Worm (Caenorhabditis elegans) whole organism, L2 larva: ENCODE data around the gene F46G11.2.

Experiments
- C34F6.9 ChIP-seq: fragments of 150-350 bp; optimal IDR thresholded peaks from 2 replicates; lab custom pipeline; 2014; ENCODE audit warnings: missing biosample characterization, missing genetic modification characterization
- F13H6.1 ChIP-seq: sonication (generic microtip); optimal IDR thresholded peaks from 2 replicates; lab custom pipeline; 2016; ENCODE audit warnings: missing genetic modification characterization, missing compliant biosample characterization
- R02D3.7 ChIP-seq: fragments of 150-350 bp; optimal IDR thresholded peaks from 2 replicates; lab custom pipeline; 2014; ENCODE audit warnings: missing biosample characterization, missing genetic modification characterization
- Y55F3AM.14 ChIP-seq: fragments of 200-800 bp; sonication (Bioruptor generic); optimal IDR thresholded peaks from 2 replicates; lab custom pipeline; 2018; ENCODE audit warnings: mild to moderate bottlenecking, missing genetic modification characterization, missing compliant biosample characterization
- ZK546.5 ChIP-seq: sonication (generic microtip); optimal IDR thresholded peaks from 2 replicates; lab custom pipeline; 2017; ENCODE audit warnings: missing biosample characterization, missing genetic modification characterization
- alr-1 ChIP-seq: fragments of 150-350 bp; optimal IDR thresholded peaks from 2 replicates; lab custom pipeline; 2014; ENCODE audit warnings: missing biosample characterization, missing genetic modification characterization
- aly-2 ChIP-seq: fragments of 150-350 bp; optimal IDR thresholded peaks from 2 replicates; lab custom pipeline; 2014; ENCODE audit warnings: missing biosample characterization, missing genetic modification characterization
- ama-1 ChIP-seq: fragments of 150-350 bp; optimal IDR thresholded peaks from 2 replicates; lab custom pipeline; 2018; ENCODE audit warnings: inconsistent platforms
- blmp-1 ChIP-seq: sonication (generic microtip); optimal IDR thresholded peaks from 2 replicates; lab custom pipeline; 2017; ENCODE audit warnings: missing genetic modification characterization, mild to moderate bottlenecking, missing compliant biosample characterization, antibody characterized with exemption, moderate library complexity; ENCODE audit not compliant: insufficient read depth
- ceh-16 ChIP-seq: fragments of 150-350 bp; optimal IDR thresholded peaks from 2 replicates; lab custom pipeline; 2014; ENCODE audit warnings: missing biosample characterization, missing genetic modification characterization
- ceh-82 ChIP-seq: fragments of 150-350 bp; optimal IDR thresholded peaks from 2 replicates; lab custom pipeline; 2014; ENCODE audit warnings: missing biosample characterization, missing genetic modification characterization
- crh-2 ChIP-seq: sonication (generic microtip); optimal IDR thresholded peaks from 2 replicates; lab custom pipeline; 2017; ENCODE audit warnings: missing biosample characterization, missing genetic modification characterization
- dmd-4 ChIP-seq: sonication (generic microtip); optimal IDR thresholded peaks from 2 replicates; lab custom pipeline; 2017; ENCODE audit warnings: missing biosample characterization, missing genetic modification characterization
- egl-27 ChIP-seq: sonication (generic microtip); optimal IDR thresholded peaks from 3 replicates; lab custom pipeline; 2017; ENCODE audit warnings: missing biosample characterization, missing genetic modification reagents, missing genetic modification characterization
- elt-1 ChIP-seq: fragments of 150-350 bp; optimal IDR thresholded peaks from 2 replicates; lab custom pipeline; 2014; ENCODE audit warnings: missing biosample characterization, missing genetic modification characterization
- elt-3 ChIP-seq: sonication (generic microtip); optimal IDR thresholded peaks from 2 replicates; lab custom pipeline; 2017; ENCODE audit warnings: missing biosample characterization, missing genetic modification characterization
- fos-1 ChIP-seq: fragments of 150-350 bp; optimal IDR thresholded peaks from 2 replicates; lab custom pipeline; 2014; ENCODE audit warnings: missing biosample characterization, missing genetic modification characterization
- gmeb-1 ChIP-seq: fragments of 150-350 bp; optimal IDR thresholded peaks from 2 replicates; lab custom pipeline; 2014; ENCODE audit warnings: missing biosample characterization, missing genetic modification characterization
- lin-11 ChIP-seq: fragments of 150-350 bp; sonication (generic microtip); optimal IDR thresholded peaks from 2 replicates; lab custom pipeline; 2014; ENCODE audit warnings: missing biosample characterization, missing genetic modification characterization, inconsistent platforms, mixed read lengths
- lin-13 ChIP-seq: fragments of 150-350 bp; optimal IDR thresholded peaks from 2 replicates; lab custom pipeline; 2014; ENCODE audit warnings: missing biosample characterization, missing genetic modification reagents, missing genetic modification characterization
- lin-39 ChIP-seq: fragments of 150-350 bp; optimal IDR thresholded peaks from 2 replicates; lab custom pipeline; 2014; ENCODE audit warnings: missing biosample characterization, missing genetic modification reagents, missing genetic modification characterization
- lsy-2 ChIP-seq, 2 experiments: fragments of 150-350 bp in 1 of 2; sonication (generic microtip) in 1 of 2; optimal IDR thresholded peaks; 2 replicates each; lab custom pipeline; 2014 to 2017; ENCODE audit warnings: missing biosample characterization in 2 of 2, missing genetic modification characterization in 2 of 2
- mab-5 ChIP-seq: fragments of 150-350 bp; optimal IDR thresholded peaks from 2 replicates; lab custom pipeline; 2014; ENCODE audit warnings: missing biosample characterization, missing genetic modification characterization
- mbf-1 ChIP-seq: sonication (generic microtip); optimal IDR thresholded peaks from 2 replicates; lab custom pipeline; 2017; ENCODE audit warnings: missing biosample characterization, missing genetic modification characterization
- mdl-1 ChIP-seq, 2 experiments: fragments of 150-350 bp in 1 of 2; sonication (generic microtip) in 1 of 2; optimal IDR thresholded peaks; 2 replicates each; lab custom pipeline; 2017; ENCODE audit warnings: missing biosample characterization in 2 of 2, missing genetic modification characterization in 2 of 2
- nhr-10 ChIP-seq: sonication (generic microtip); optimal IDR thresholded peaks from 2 replicates; lab custom pipeline; 2017; ENCODE audit warnings: missing biosample characterization, missing genetic modification characterization
- nhr-11 ChIP-seq: fragments of 150-350 bp; optimal IDR thresholded peaks from 2 replicates; lab custom pipeline; 2014; ENCODE audit warnings: missing biosample characterization, missing genetic modification characterization
- nhr-12 ChIP-seq: fragments of 150-350 bp; optimal IDR thresholded peaks from 2 replicates; lab custom pipeline; 2014; ENCODE audit warnings: missing biosample characterization, missing genetic modification characterization
- nhr-129 ChIP-seq: fragments of 150-350 bp; optimal IDR thresholded peaks from 2 replicates; lab custom pipeline; 2014; ENCODE audit warnings: missing biosample characterization, missing genetic modification characterization
- nhr-23 ChIP-seq: fragments of 150-350 bp; optimal IDR thresholded peaks from 2 replicates; lab custom pipeline; 2014; ENCODE audit warnings: missing biosample characterization, missing genetic modification reagents, missing genetic modification characterization
- nhr-237 ChIP-seq: fragments of 150-350 bp; optimal IDR thresholded peaks from 2 replicates; lab custom pipeline; 2014; ENCODE audit warnings: missing biosample characterization, missing genetic modification characterization
- nhr-25 ChIP-seq: fragments of 150-350 bp; sonication (generic microtip); optimal IDR thresholded peaks from 3 replicates; lab custom pipeline; 2014; ENCODE audit warnings: missing biosample characterization, missing genetic modification characterization
- nhr-6 ChIP-seq: fragments of 150-350 bp; optimal IDR thresholded peaks from 2 replicates; lab custom pipeline; 2014; ENCODE audit warnings: missing biosample characterization, missing genetic modification characterization
- nhr-77 ChIP-seq: fragments of 150-350 bp; optimal IDR thresholded peaks from 2 replicates; lab custom pipeline; 2014; ENCODE audit warnings: missing biosample characterization, missing genetic modification characterization
- peb-1 ChIP-seq: fragments of 150-350 bp; optimal IDR thresholded peaks from 2 replicates; lab custom pipeline; 2014; ENCODE audit warnings: missing biosample characterization, missing genetic modification characterization
- sem-4 ChIP-seq: fragments of 150-350 bp; optimal IDR thresholded peaks from 2 replicates; lab custom pipeline; 2014; ENCODE audit warnings: missing biosample characterization, missing genetic modification reagents, missing genetic modification characterization
- skn-1 ChIP-seq: sonication (generic microtip); optimal IDR thresholded peaks from 2 replicates; lab custom pipeline; 2017; ENCODE audit warnings: missing biosample characterization, missing genetic modification characterization
- sma-3 ChIP-seq: sonication (generic microtip); optimal IDR thresholded peaks from 2 replicates; lab custom pipeline; 2016; ENCODE audit warnings: missing genetic modification reagents, missing genetic modification characterization, missing compliant biosample characterization
- sma-9 ChIP-seq, 2 experiments: fragments of 150-350 bp in 1 of 2; sonication (generic microtip) in 1 of 2; optimal IDR thresholded peaks; 2 replicates each; lab custom pipeline; 2014 to 2016; ENCODE audit warnings: missing genetic modification characterization in 2 of 2, mild to moderate bottlenecking in 1 of 2, missing biosample characterization in 1 of 2, missing compliant biosample characterization in 1 of 2, missing genetic modification reagents in 1 of 2, moderate library complexity in 1 of 2
- snpc-4 ChIP-seq: fragments of 150-350 bp; optimal IDR thresholded peaks from 2 replicates; lab custom pipeline; 2014; ENCODE audit warnings: missing biosample characterization, missing genetic modification characterization
- unc-39 ChIP-seq: fragments of 150-350 bp; optimal IDR thresholded peaks from 2 replicates; lab custom pipeline; 2014; ENCODE audit warnings: missing biosample characterization, missing genetic modification characterization
- unc-55 ChIP-seq: fragments of 150-350 bp; sonication (generic microtip); optimal IDR thresholded peaks from 3 replicates; lab custom pipeline; 2014; ENCODE audit warnings: missing biosample characterization, missing genetic modification reagents, missing genetic modification characterization
- unc-62 ChIP-seq: fragments of 150-350 bp; optimal IDR thresholded peaks from 2 replicates; lab custom pipeline; 2014; ENCODE audit warnings: missing biosample characterization, missing genetic modification reagents, missing genetic modification characterization
- zag-1 ChIP-seq: fragments of 150-350 bp; optimal IDR thresholded peaks from 2 replicates; lab custom pipeline; 2014; ENCODE audit warnings: missing biosample characterization, missing genetic modification characterization
- ztf-1 ChIP-seq: fragments of 200-800 bp; sonication (Bioruptor generic); conservative IDR thresholded peaks from 2 replicates; pipeline ENCODE4 v1.3.6; 2022; ENCODE audit warnings: missing genetic modification characterization, missing compliant biosample characterization
- ztf-11 ChIP-seq: sonication (generic microtip); optimal IDR thresholded peaks from 2 replicates; lab custom pipeline; 2017; ENCODE audit warnings: missing biosample characterization, missing genetic modification characterization
- ztf-4 ChIP-seq: fragments of 150-350 bp; optimal IDR thresholded peaks from 2 replicates; lab custom pipeline; 2014; ENCODE audit warnings: missing biosample characterization, missing genetic modification characterization

Gene F46G11.2

ce11 chrX:5821842-5822241 lies 33.9 kb downstream of the F46G11.2 start, which contains the start of gene hbl-1:
hbl-1 (plus strand) TSS chrX:5822142.
- TF ChIP-seq ceh-82 (tag; lab: Kevin White, UChicago) (no peak), egl-27 (tag; lab: Kevin White, UChicago) (no peak), R02D3.7 (tag; lab: Kevin White, UChicago) (no peak), Y55F3AM.14 (no peak), lsy-2 (tag; optimal IDR thresholded peaks at IDR 0.05; lab: Kevin White, UChicago) (no peak), ztf-1 (GFP tag; lab: Robert Waterston, UW) (no peak), nhr-25 (no peak), skn-1 (tag; lab: Kevin White, UChicago) (no peak), nhr-23 (tag; lab: Kevin White, UChicago) (no peak), mbf-1 (tag; lab: Kevin White, UChicago) (no peak), unc-62 (GFP tag; lab: Kevin White, UChicago) (no peak), nhr-12 (tag; lab: Kevin White, UChicago) (no peak)

DNA sequence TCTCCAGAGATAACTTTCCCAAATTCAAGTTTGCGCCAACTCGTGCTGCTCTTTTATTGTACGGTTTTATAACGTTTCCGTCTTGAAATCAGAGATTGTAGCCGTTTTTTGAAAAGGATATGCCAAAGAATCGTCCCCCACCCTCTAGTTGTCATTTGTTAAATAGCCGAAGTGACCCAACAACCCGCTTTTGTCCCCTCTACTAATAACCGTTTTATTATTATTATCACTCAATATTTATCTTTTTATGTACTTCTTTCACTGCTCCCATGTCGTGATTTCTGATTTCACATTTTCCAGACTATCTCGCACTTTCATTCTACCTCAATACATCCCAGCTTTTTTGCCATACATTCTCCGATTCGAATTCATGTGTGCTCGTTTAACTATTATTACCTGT lies 39.0 kb downstream of the F46G11.2 start:
- no peak for TF ChIP-seq ZK546.5
- TF ChIP-seq unc-39 (tag; lab: Kevin White, UChicago) = no peak
- TF ChIP-seq nhr-129 (tag; lab: Kevin White, UChicago) = no peak
- TF ChIP-seq egl-27 (tag; lab: Kevin White, UChicago) = no peak
- TF ChIP-seq nhr-6 (tag; lab: Kevin White, UChicago) = no peak
- no peak for TF ChIP-seq peb-1 (tag; lab: Kevin White, UChicago)
- no peak for TF ChIP-seq F13H6.1 (tag; lab: Kevin White, UChicago)
- TF ChIP-seq sma-3 (GFP tag; lab: Kevin White, UChicago) = no peak
- TF ChIP-seq aly-2 (tag; lab: Kevin White, UChicago) = no peak

- TF ChIP-seq lin-13 (GFP tag; lab: Kevin White, UChicago) (peak; percentile 13), sma-9 (GFP tag; optimal IDR thresholded peaks at IDR 0.05; lab: Kevin White, UChicago) (peak; percentile 70), sma-9 (tag; optimal IDR thresholded peaks at IDR 0.05; lab: Kevin White, UChicago) (no peak), C34F6.9 (tag; lab: Kevin White, UChicago) (no peak), snpc-4 (tag; lab: Kevin White, UChicago) (no peak), peb-1 (tag; lab: Kevin White, UChicago) (no peak), unc-55 (no peak), Y55F3AM.14 (no peak), ZK546.5 (no peak), lin-39 (no peak), mbf-1 (tag; lab: Kevin White, UChicago) (no peak), alr-1 (tag; lab: Kevin White, UChicago) (no peak), nhr-25 (peak; percentile 88), aly-2 (tag; lab: Kevin White, UChicago) (no peak), lsy-2 (tag; optimal IDR thresholded peaks at IDR 0.05; lab: Kevin White, UChicago) (peak in 1 of 2 experiments; percentile 21), blmp-1 (peak; percentile 81), nhr-77 (no peak), ceh-16 (tag; lab: Kevin White, UChicago) (peak; percentile 77), nhr-129 (tag; lab: Kevin White, UChicago) (no peak), dmd-4 (tag; lab: Kevin White, UChicago) (no peak), elt-3 (tag; lab: Kevin White, UChicago) (no peak), ztf-4 (tag; lab: Kevin White, UChicago) (no peak), gmeb-1 (tag; lab: Kevin White, UChicago) (no peak), unc-62 (GFP tag; lab: Kevin White, UChicago) (no peak), egl-27 (tag; lab: Kevin White, UChicago) (peak; percentile 50), nhr-23 (tag; lab: Kevin White, UChicago) (no peak), mdl-1 (tag; optimal IDR thresholded peaks at IDR 0.05; lab: Kevin White, UChicago) (peak in 1 of 2 experiments; percentile 7), ztf-1 (GFP tag; lab: Robert Waterston, UW) (no peak), ztf-11 (tag; lab: Kevin White, UChicago) (no peak), nhr-12 (tag; lab: Kevin White, UChicago) (no peak), fos-1 (peak; percentile 55), F13H6.1 (tag; lab: Kevin White, UChicago) (no peak), skn-1 (tag; lab: Kevin White, UChicago) (no peak), mab-5 (tag; lab: Kevin White, UChicago) (no peak), lin-11 (tag; lab: Kevin White, UChicago) (no peak), nhr-6 (tag; lab: Kevin White, UChicago) (peak; percentile 43), R02D3.7 (tag; lab: Kevin White, UChicago) (no peak), zag-1 (tag; lab: Kevin White, UChicago) (no peak), sem-4 (no peak), ama-1 (lab: Kevin White, UChicago) (no peak), elt-1 (tag; lab: Kevin White, UChicago) (no peak), sma-3 (GFP tag; lab: Kevin White, UChicago) (peak; percentile 50), nhr-11 (tag; lab: Kevin White, UChicago) (no peak), crh-2 (tag; lab: Kevin White, UChicago) (peak; percentile 47), nhr-10 (tag; lab: Kevin White, UChicago) (no peak), ceh-82 (tag; lab: Kevin White, UChicago) (no peak), unc-39 (tag; lab: Kevin White, UChicago) (no peak), nhr-237 (no peak)
Observed at ce11 chrX:5828085-5828484, 40.1 kb downstream of the F46G11.2 start.
